Worm (Caenorhabditis elegans) whole organism, early embryonic: ENCODE measurements around the gene C49H3.12.

Experiments used
- B0310.2 ChIP-seq: sonication (generic microtip); optimal IDR thresholded peaks from 2 replicates; lab custom pipeline; 2016; ENCODE audit warnings: mild to moderate bottlenecking, missing genetic modification characterization, missing compliant biosample characterization
- F13C5.2 ChIP-seq: sonication (generic microtip); optimal IDR thresholded peaks from 2 replicates; lab custom pipeline; 2017; ENCODE audit warnings: mild to moderate bottlenecking, missing genetic modification characterization, inconsistent platforms, missing compliant biosample characterization
- aly-1 ChIP-seq: sonication (generic microtip); optimal IDR thresholded peaks from 2 replicates; lab custom pipeline; 2016; ENCODE audit warnings: missing genetic modification characterization, missing compliant biosample characterization
- ama-1 ChIP-seq: fragments of 150-350 bp; optimal IDR thresholded peaks from 2 replicates; lab custom pipeline; 2014
- ceh-13 ChIP-seq: fragments of 200-800 bp; sonication (Bioruptor generic); optimal IDR thresholded peaks from 2 replicates; lab custom pipeline; 2018; ENCODE audit warnings: mild to moderate bottlenecking, missing genetic modification characterization, missing compliant biosample characterization
- ceh-36 ChIP-seq: sonication (generic microtip); optimal IDR thresholded peaks from 2 replicates; lab custom pipeline; 2016; ENCODE audit warnings: missing genetic modification characterization, inconsistent platforms, missing compliant biosample characterization
- ets-7 ChIP-seq: sonication (generic microtip); optimal IDR thresholded peaks from 2 replicates; lab custom pipeline; 2016; ENCODE audit warnings: missing genotype, missing genetic modification characterization, missing compliant biosample characterization
- flt-1 ChIP-seq: fragments of 200-800 bp; sonication (Bioruptor generic); IDR thresholded peaks from 2 replicates; pipeline ENCODE4 v1.3.6; 2022; ENCODE audit warnings: missing genetic modification characterization, missing compliant biosample characterization
- hmbx-1 ChIP-seq: sonication (generic microtip); optimal IDR thresholded peaks from 2 replicates; lab custom pipeline; 2016; ENCODE audit warnings: mild to moderate bottlenecking, missing genetic modification characterization, missing compliant biosample characterization
- hmg-4 ChIP-seq: fragments of 200-800 bp; sonication (Bioruptor generic); optimal IDR thresholded peaks from 2 replicates; lab custom pipeline; 2018; ENCODE audit warnings: mild to moderate bottlenecking, missing genetic modification characterization, missing compliant biosample characterization
- hnd-1 ChIP-seq: sonication (generic microtip); optimal IDR thresholded peaks from 2 replicates; lab custom pipeline; 2016; ENCODE audit warnings: missing genetic modification characterization, missing compliant biosample characterization
- pes-1 ChIP-seq: fragments of 200-800 bp; sonication (Bioruptor generic); IDR thresholded peaks from 2 replicates; pipeline ENCODE4 v1.3.6; 2022; ENCODE audit warnings: missing genetic modification reagents, missing genetic modification characterization, missing compliant biosample characterization
- scrt-1 ChIP-seq: fragments of 200-800 bp; sonication (Bioruptor generic); IDR thresholded peaks from 2 replicates; pipeline ENCODE4 v1.3.6; 2022; ENCODE audit warnings: missing genetic modification characterization, missing compliant biosample characterization
- sea-1 ChIP-seq: fragments of 200-800 bp; sonication (Bioruptor generic); conservative IDR thresholded peaks from 2 replicates; pipeline ENCODE4 v1.3.6; 2022; ENCODE audit warnings: missing genetic modification characterization, missing compliant biosample characterization
- tbx-11 ChIP-seq: fragments of 200-800 bp; sonication (Bioruptor generic); IDR thresholded peaks from 2 replicates; pipeline ENCODE4 v1.3.6; 2022; ENCODE audit warnings: missing genetic modification characterization, missing compliant biosample characterization
- tbx-37 ChIP-seq: fragments of 200-800 bp; sonication (Bioruptor generic); conservative IDR thresholded peaks from 2 replicates; pipeline ENCODE4 v1.3.6; 2022; ENCODE audit warnings: missing genetic modification reagents, missing genetic modification characterization, missing compliant biosample characterization
- tra-4 ChIP-seq: sonication (generic microtip); optimal IDR thresholded peaks from 2 replicates; lab custom pipeline; 2017; ENCODE audit warnings: missing genetic modification characterization, missing compliant biosample characterization

C49H3.12 gene

ce11 chrIV:7902221-7902904 is 24.8 kb downstream of the C49H3.12 start, which contains the start of gene arp-11:
Gene arp-11 (minus strand): TSS chrIV:7902271.
- no peak for TF ChIP-seq ceh-13 (GFP tag; lab: Kevin White, UChicago)
- no peak for TF ChIP-seq B0310.2 (tag; lab: Kevin White, UChicago)
- TF ChIP-seq aly-1 (tag; lab: Kevin White, UChicago): no peak
- no peak for TF ChIP-seq hnd-1 (tag; lab: Kevin White, UChicago)
- no peak for TF ChIP-seq hmbx-1 (tag; lab: Kevin White, UChicago)
- peak; percentile 24 for TF ChIP-seq F13C5.2

- TF ChIP-seq scrt-1 (GFP tag; lab: Robert Waterston, UW): no peak
- TF ChIP-seq hmg-4: no peak
- no peak for TF ChIP-seq ets-7 (tag; lab: Kevin White, UChicago)
- no peak for TF ChIP-seq aly-1 (tag; lab: Kevin White, UChicago)
- no peak for TF ChIP-seq ama-1 (lab: Kevin White, UChicago)
- no peak for TF ChIP-seq ceh-36 (tag; lab: Kevin White, UChicago)
- no peak for TF ChIP-seq hnd-1 (tag; lab: Kevin White, UChicago)
- no peak for TF ChIP-seq pes-1 (GFP tag; lab: Robert Waterston, UW)
- no peak for TF ChIP-seq tra-4
- no peak for TF ChIP-seq tbx-11
- no peak for TF ChIP-seq hmbx-1 (tag; lab: Kevin White, UChicago)
- TF ChIP-seq flt-1 (GFP tag; lab: Robert Waterston, UW): no peak
These were observed 28.6 kb downstream of the C49H3.12 start for ce11 chrIV:7898489-7898888.

- TF ChIP-seq ceh-36 (tag; lab: Kevin White, UChicago) (no peak), ama-1 (lab: Kevin White, UChicago) (no peak), scrt-1 (GFP tag; lab: Robert Waterston, UW) (no peak), hmbx-1 (tag; lab: Kevin White, UChicago) (no peak), hnd-1 (tag; lab: Kevin White, UChicago) (no peak), hmg-4 (no peak), tbx-37 (GFP tag; lab: Robert Waterston, UW) (no peak), ceh-13 (GFP tag; lab: Kevin White, UChicago) (no peak), pes-1 (GFP tag; lab: Robert Waterston, UW) (no peak), ets-7 (tag; lab: Kevin White, UChicago) (no peak), aly-1 (tag; lab: Kevin White, UChicago) (no peak), B0310.2 (tag; lab: Kevin White, UChicago) (no peak), F13C5.2 (no peak), tra-4 (no peak), tbx-11 (no peak), sea-1 (GFP tag; lab: Robert Waterston, UW) (no peak), flt-1 (GFP tag; lab: Robert Waterston, UW) (no peak)
These were observed 29.2 kb downstream of the C49H3.12 start for ce11 chrIV:7897953-7898352.

- TF ChIP-seq F13C5.2 (no peak), sea-1 (GFP tag; lab: Robert Waterston, UW) (no peak), ets-7 (tag; lab: Kevin White, UChicago) (no peak), pes-1 (GFP tag; lab: Robert Waterston, UW) (no peak), ama-1 (lab: Kevin White, UChicago) (no peak), aly-1 (tag; lab: Kevin White, UChicago) (no peak), tra-4 (no peak), scrt-1 (GFP tag; lab: Robert Waterston, UW) (no peak), ceh-13 (GFP tag; lab: Kevin White, UChicago) (no peak), hmbx-1 (tag; lab: Kevin White, UChicago) (no peak), hnd-1 (tag; lab: Kevin White, UChicago) (no peak), tbx-37 (GFP tag; lab: Robert Waterston, UW) (no peak), tbx-11 (no peak), B0310.2 (tag; lab: Kevin White, UChicago) (no peak), hmg-4 (no peak), flt-1 (GFP tag; lab: Robert Waterston, UW) (no peak), ceh-36 (tag; lab: Kevin White, UChicago) (no peak)
These were observed 29.7 kb downstream of the C49H3.12 start, which contains the start of gene ilys-4 for ce11 chrIV:7897443-7897842. Gene ilys-4 (minus strand): TSS chrIV:7897543.

ce11 chrIV:7881726-7882125 is 45.4 kb downstream of the C49H3.12 start, which contains the start of gene atic-1:
Gene atic-1 (plus strand): TSS chrIV:7882026.
- no peak for TF ChIP-seq ama-1 (lab: Kevin White, UChicago)

ce11 chrIV:7881166-7881565 is 46.0 kb downstream of the C49H3.12 start:
- TF ChIP-seq hmbx-1 (tag; lab: Kevin White, UChicago) (no peak), scrt-1 (GFP tag; lab: Robert Waterston, UW) (no peak), sea-1 (GFP tag; lab: Robert Waterston, UW) (no peak), ets-7 (tag; lab: Kevin White, UChicago) (no peak), pes-1 (GFP tag; lab: Robert Waterston, UW) (no peak), aly-1 (tag; lab: Kevin White, UChicago) (no peak), ceh-13 (GFP tag; lab: Kevin White, UChicago) (no peak), hnd-1 (tag; lab: Kevin White, UChicago) (no peak), ama-1 (lab: Kevin White, UChicago) (no peak), F13C5.2 (no peak), B0310.2 (tag; lab: Kevin White, UChicago) (no peak), hmg-4 (no peak), tbx-37 (GFP tag; lab: Robert Waterston, UW) (no peak)

ce11 chrIV:7879017-7879416 is 48.1 kb downstream of the C49H3.12 start, which contains the start of gene srt-73:
Gene srt-73 (plus strand): TSS chrIV:7879317.
- TF ChIP-seq tbx-37 (GFP tag; lab: Robert Waterston, UW): no peak
- TF ChIP-seq hmg-4: no peak
- TF ChIP-seq sea-1 (GFP tag; lab: Robert Waterston, UW): no peak
- TF ChIP-seq hnd-1 (tag; lab: Kevin White, UChicago): no peak
- no peak for TF ChIP-seq F13C5.2
- no peak for TF ChIP-seq pes-1 (GFP tag; lab: Robert Waterston, UW)
- TF ChIP-seq flt-1 (GFP tag; lab: Robert Waterston, UW): no peak
- TF ChIP-seq hmbx-1 (tag; lab: Kevin White, UChicago): no peak
- no peak for TF ChIP-seq ama-1 (lab: Kevin White, UChicago)
- TF ChIP-seq scrt-1 (GFP tag; lab: Robert Waterston, UW): no peak
- TF ChIP-seq B0310.2 (tag; lab: Kevin White, UChicago): no peak
- TF ChIP-seq ets-7 (tag; lab: Kevin White, UChicago): no peak
- no peak for TF ChIP-seq ceh-13 (GFP tag; lab: Kevin White, UChicago)
- TF ChIP-seq tra-4: no peak
- no peak for TF ChIP-seq ceh-36 (tag; lab: Kevin White, UChicago)
- TF ChIP-seq aly-1 (tag; lab: Kevin White, UChicago): no peak
- no peak for TF ChIP-seq tbx-11
